Worm (Caenorhabditis elegans): ENCODE measurements around the gene srm-6.

DNA sequence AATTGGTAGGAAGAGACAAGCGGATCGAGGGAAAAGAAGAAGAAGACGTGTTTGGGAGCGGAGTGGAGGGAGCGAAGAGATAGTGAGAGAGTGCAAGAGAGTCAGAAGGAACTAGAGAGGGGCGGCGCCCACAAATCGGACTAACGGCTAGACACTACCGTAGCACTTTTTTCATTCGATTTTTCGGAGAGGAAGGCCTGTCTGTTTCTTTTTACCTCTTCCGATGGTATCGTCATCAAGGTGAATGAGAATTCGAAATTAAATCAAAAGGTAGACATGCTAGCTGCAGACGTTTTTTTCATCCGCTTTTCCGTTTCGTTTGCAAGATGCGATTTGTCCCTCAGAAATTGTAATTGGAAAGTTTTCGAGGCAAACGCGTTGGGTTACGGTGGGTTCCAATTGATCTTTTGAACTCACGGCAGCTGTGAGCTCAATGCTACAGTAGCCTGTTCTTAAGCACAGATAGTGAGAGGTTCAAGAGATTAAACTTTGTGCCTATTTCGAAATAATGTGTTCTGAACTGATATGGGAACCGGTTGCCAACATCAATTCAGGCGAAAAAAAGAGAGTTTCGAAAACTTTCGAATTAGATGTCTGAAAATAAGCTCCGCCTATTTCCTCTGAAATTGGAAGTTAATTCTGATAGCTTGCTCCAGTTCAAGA is 28.0 kb downstream of the srm-6 start:
- TF ChIP-seq ama-1 (optimal IDR thresholded peaks at IDR 0.05) (no peak), nhr-11 (tag; optimal IDR thresholded peaks at IDR 0.05) (no peak), che-1 (tag; optimal IDR thresholded peaks at IDR 0.05) (no peak), elt-2 (tag; optimal IDR thresholded peaks at IDR 0.05) (no peak), ceh-9 (tag; optimal IDR thresholded peaks at IDR 0.05) (no peak), sox-2 (GFP tag; IDR thresholded peaks at IDR 0.05) (no peak), ceh-30 (tag; optimal IDR thresholded peaks at IDR 0.05) (no peak), pha-4 (tag; optimal IDR thresholded peaks at IDR 0.05) (no peak), ets-4 (tag; optimal IDR thresholded peaks at IDR 0.05) (no peak)
